Worm (Caenorhabditis elegans) whole organism, L2 larva: ENCODE measurements around the gene hpo-28.

Experiments used
- C34F6.9 ChIP-seq: fragments of 150-350 bp; optimal IDR thresholded peaks from 2 replicates; lab custom pipeline; 2014; ENCODE audit warnings: missing biosample characterization, missing genetic modification characterization
- F13H6.1 ChIP-seq: sonication (generic microtip); optimal IDR thresholded peaks from 2 replicates; lab custom pipeline; 2016; ENCODE audit warnings: missing genetic modification characterization, missing compliant biosample characterization
- Y55F3AM.14 ChIP-seq: fragments of 200-800 bp; sonication (Bioruptor generic); optimal IDR thresholded peaks from 2 replicates; lab custom pipeline; 2018; ENCODE audit warnings: mild to moderate bottlenecking, missing genetic modification characterization, missing compliant biosample characterization
- alr-1 ChIP-seq: fragments of 150-350 bp; optimal IDR thresholded peaks from 2 replicates; lab custom pipeline; 2014; ENCODE audit warnings: missing biosample characterization, missing genetic modification characterization
- ama-1 ChIP-seq: fragments of 150-350 bp; optimal IDR thresholded peaks from 2 replicates; lab custom pipeline; 2018; ENCODE audit warnings: inconsistent platforms
- ceh-82 ChIP-seq: fragments of 150-350 bp; optimal IDR thresholded peaks from 2 replicates; lab custom pipeline; 2014; ENCODE audit warnings: missing biosample characterization, missing genetic modification characterization
- crh-2 ChIP-seq: sonication (generic microtip); optimal IDR thresholded peaks from 2 replicates; lab custom pipeline; 2017; ENCODE audit warnings: missing biosample characterization, missing genetic modification characterization
- dmd-4 ChIP-seq: sonication (generic microtip); optimal IDR thresholded peaks from 2 replicates; lab custom pipeline; 2017; ENCODE audit warnings: missing biosample characterization, missing genetic modification characterization
- egl-27 ChIP-seq: sonication (generic microtip); optimal IDR thresholded peaks from 3 replicates; lab custom pipeline; 2017; ENCODE audit warnings: missing biosample characterization, missing genetic modification reagents, missing genetic modification characterization
- elt-1 ChIP-seq: fragments of 150-350 bp; optimal IDR thresholded peaks from 2 replicates; lab custom pipeline; 2014; ENCODE audit warnings: missing biosample characterization, missing genetic modification characterization
- elt-3 ChIP-seq: sonication (generic microtip); optimal IDR thresholded peaks from 2 replicates; lab custom pipeline; 2017; ENCODE audit warnings: missing biosample characterization, missing genetic modification characterization
- fos-1 ChIP-seq: fragments of 150-350 bp; optimal IDR thresholded peaks from 2 replicates; lab custom pipeline; 2014; ENCODE audit warnings: missing biosample characterization, missing genetic modification characterization
- lin-11 ChIP-seq: fragments of 150-350 bp; sonication (generic microtip); optimal IDR thresholded peaks from 2 replicates; lab custom pipeline; 2014; ENCODE audit warnings: missing biosample characterization, missing genetic modification characterization, inconsistent platforms, mixed read lengths
- lin-13 ChIP-seq: fragments of 150-350 bp; optimal IDR thresholded peaks from 2 replicates; lab custom pipeline; 2014; ENCODE audit warnings: missing biosample characterization, missing genetic modification reagents, missing genetic modification characterization
- lsy-2 ChIP-seq, 2 experiments: fragments of 150-350 bp in 1 of 2; sonication (generic microtip) in 1 of 2; optimal IDR thresholded peaks; 2 replicates each; lab custom pipeline; 2014 to 2017; ENCODE audit warnings: missing biosample characterization in 2 of 2, missing genetic modification characterization in 2 of 2
- mab-5 ChIP-seq: fragments of 150-350 bp; optimal IDR thresholded peaks from 2 replicates; lab custom pipeline; 2014; ENCODE audit warnings: missing biosample characterization, missing genetic modification characterization
- mbf-1 ChIP-seq: sonication (generic microtip); optimal IDR thresholded peaks from 2 replicates; lab custom pipeline; 2017; ENCODE audit warnings: missing biosample characterization, missing genetic modification characterization
- mdl-1 ChIP-seq, 2 experiments: fragments of 150-350 bp in 1 of 2; sonication (generic microtip) in 1 of 2; optimal IDR thresholded peaks; 2 replicates each; lab custom pipeline; 2017; ENCODE audit warnings: missing biosample characterization in 2 of 2, missing genetic modification characterization in 2 of 2
- nhr-10 ChIP-seq: sonication (generic microtip); optimal IDR thresholded peaks from 2 replicates; lab custom pipeline; 2017; ENCODE audit warnings: missing biosample characterization, missing genetic modification characterization
- nhr-11 ChIP-seq: fragments of 150-350 bp; optimal IDR thresholded peaks from 2 replicates; lab custom pipeline; 2014; ENCODE audit warnings: missing biosample characterization, missing genetic modification characterization
- nhr-129 ChIP-seq: fragments of 150-350 bp; optimal IDR thresholded peaks from 2 replicates; lab custom pipeline; 2014; ENCODE audit warnings: missing biosample characterization, missing genetic modification characterization
- nhr-21 ChIP-seq: fragments of 150-350 bp; optimal IDR thresholded peaks from 2 replicates; lab custom pipeline; 2014; ENCODE audit warnings: missing biosample characterization, missing genetic modification characterization
- nhr-237 ChIP-seq: fragments of 150-350 bp; optimal IDR thresholded peaks from 2 replicates; lab custom pipeline; 2014; ENCODE audit warnings: missing biosample characterization, missing genetic modification characterization
- nhr-25 ChIP-seq: fragments of 150-350 bp; sonication (generic microtip); optimal IDR thresholded peaks from 3 replicates; lab custom pipeline; 2014; ENCODE audit warnings: missing biosample characterization, missing genetic modification characterization
- nhr-6 ChIP-seq: fragments of 150-350 bp; optimal IDR thresholded peaks from 2 replicates; lab custom pipeline; 2014; ENCODE audit warnings: missing biosample characterization, missing genetic modification characterization
- nhr-77 ChIP-seq: fragments of 150-350 bp; optimal IDR thresholded peaks from 2 replicates; lab custom pipeline; 2014; ENCODE audit warnings: missing biosample characterization, missing genetic modification characterization
- sem-4 ChIP-seq: fragments of 150-350 bp; optimal IDR thresholded peaks from 2 replicates; lab custom pipeline; 2014; ENCODE audit warnings: missing biosample characterization, missing genetic modification reagents, missing genetic modification characterization
- skn-1 ChIP-seq: sonication (generic microtip); optimal IDR thresholded peaks from 2 replicates; lab custom pipeline; 2017; ENCODE audit warnings: missing biosample characterization, missing genetic modification characterization
- sma-3 ChIP-seq: sonication (generic microtip); optimal IDR thresholded peaks from 2 replicates; lab custom pipeline; 2016; ENCODE audit warnings: missing genetic modification reagents, missing genetic modification characterization, missing compliant biosample characterization
- sma-9 ChIP-seq, 2 experiments: fragments of 150-350 bp in 1 of 2; sonication (generic microtip) in 1 of 2; optimal IDR thresholded peaks; 2 replicates each; lab custom pipeline; 2014 to 2016; ENCODE audit warnings: missing genetic modification characterization in 2 of 2, mild to moderate bottlenecking in 1 of 2, missing biosample characterization in 1 of 2, missing compliant biosample characterization in 1 of 2, missing genetic modification reagents in 1 of 2, moderate library complexity in 1 of 2
- unc-39 ChIP-seq: fragments of 150-350 bp; optimal IDR thresholded peaks from 2 replicates; lab custom pipeline; 2014; ENCODE audit warnings: missing biosample characterization, missing genetic modification characterization
- unc-55 ChIP-seq: fragments of 150-350 bp; sonication (generic microtip); optimal IDR thresholded peaks from 3 replicates; lab custom pipeline; 2014; ENCODE audit warnings: missing biosample characterization, missing genetic modification reagents, missing genetic modification characterization
- unc-62 ChIP-seq: fragments of 150-350 bp; optimal IDR thresholded peaks from 2 replicates; lab custom pipeline; 2014; ENCODE audit warnings: missing biosample characterization, missing genetic modification reagents, missing genetic modification characterization
- zag-1 ChIP-seq: fragments of 150-350 bp; optimal IDR thresholded peaks from 2 replicates; lab custom pipeline; 2014; ENCODE audit warnings: missing biosample characterization, missing genetic modification characterization
- ztf-1 ChIP-seq: fragments of 200-800 bp; sonication (Bioruptor generic); conservative IDR thresholded peaks from 2 replicates; pipeline ENCODE4 v1.3.6; 2022; ENCODE audit warnings: missing genetic modification characterization, missing compliant biosample characterization
- ztf-11 ChIP-seq: sonication (generic microtip); optimal IDR thresholded peaks from 2 replicates; lab custom pipeline; 2017; ENCODE audit warnings: missing biosample characterization, missing genetic modification characterization
- ztf-4 ChIP-seq: fragments of 150-350 bp; optimal IDR thresholded peaks from 2 replicates; lab custom pipeline; 2014; ENCODE audit warnings: missing biosample characterization, missing genetic modification characterization

hpo-28 gene

ce11 chrIII:5709224-5709623 is at the start of gene hpo-28:
Gene hpo-28, minus strand, starts transcription at chrIII:5709324.
- no peak for TF ChIP-seq sma-3 (GFP tag; lab: Kevin White, UChicago)
- TF ChIP-seq elt-1 (tag; lab: Kevin White, UChicago): no peak
- no peak for TF ChIP-seq nhr-129 (tag; lab: Kevin White, UChicago)
- no peak for TF ChIP-seq alr-1
- no peak for TF ChIP-seq zag-1
- no peak for TF ChIP-seq unc-39 (tag; lab: Kevin White, UChicago)
- no peak for TF ChIP-seq ztf-4
- no peak for TF ChIP-seq lin-13 (GFP tag; lab: Kevin White, UChicago)
- TF ChIP-seq C34F6.9 (tag; lab: Kevin White, UChicago): no peak
- no peak for TF ChIP-seq nhr-25 (tag; lab: Kevin White, UChicago)
- TF ChIP-seq dmd-4 (tag; lab: Kevin White, UChicago): no peak
- TF ChIP-seq skn-1 (tag; lab: Kevin White, UChicago): no peak

DNA sequence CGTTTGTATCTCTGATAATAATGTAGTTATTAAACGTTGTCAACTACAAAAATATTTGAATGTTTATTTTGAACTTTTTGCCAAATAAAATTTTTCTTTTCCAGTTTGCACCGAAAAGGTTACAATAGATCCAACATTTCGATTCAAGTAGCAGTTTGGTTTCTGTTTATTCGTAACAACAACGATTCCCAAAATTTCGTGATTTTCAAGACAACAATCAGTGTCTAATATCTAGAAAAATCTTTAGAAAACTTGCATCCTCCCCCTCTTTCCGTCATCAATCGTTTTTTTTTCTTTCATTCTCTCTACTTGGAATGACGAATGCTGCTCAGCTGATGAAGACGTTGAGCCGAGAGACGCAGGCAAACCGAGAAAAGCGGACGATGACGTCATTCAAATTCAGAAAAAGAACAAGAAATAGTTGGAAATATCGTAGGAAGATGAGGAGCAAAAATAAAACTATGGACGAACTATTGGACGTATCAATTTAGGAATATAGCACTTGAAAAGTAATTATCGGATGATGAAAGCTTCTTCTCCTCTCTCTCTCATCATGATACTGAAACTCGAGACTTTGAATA is 49.5 kb upstream of the hpo-28 start:
- TF ChIP-seq nhr-6 (tag; lab: Kevin White, UChicago): peak; percentile 43
- peak; percentile 11 for TF ChIP-seq nhr-21 (tag; lab: Kevin White, UChicago)
- TF ChIP-seq mbf-1 (tag; lab: Kevin White, UChicago): no peak
- no peak for TF ChIP-seq dmd-4 (tag; lab: Kevin White, UChicago)
- TF ChIP-seq lin-11 (tag; lab: Kevin White, UChicago): peak; percentile 41
- TF ChIP-seq sma-3 (GFP tag; lab: Kevin White, UChicago): no peak
- no peak for TF ChIP-seq skn-1 (tag; lab: Kevin White, UChicago)
- no peak for TF ChIP-seq ztf-11
- TF ChIP-seq mab-5: no peak
- peak; percentile 88 for TF ChIP-seq C34F6.9 (tag; lab: Kevin White, UChicago)
- peak; percentile 75 for TF ChIP-seq zag-1
- peak in 1 of 2 experiments; percentile 81 for TF ChIP-seq lsy-2 (tag; optimal IDR thresholded peaks at IDR 0.05; lab: Kevin White, UChicago)
- TF ChIP-seq crh-2 (tag; lab: Kevin White, UChicago): peak; percentile 78
- TF ChIP-seq ama-1 (lab: Kevin White, UChicago): peak; percentile 44
- TF ChIP-seq unc-55 (GFP tag; lab: Kevin White, UChicago): peak; percentile 95
- no peak for TF ChIP-seq unc-62 (GFP tag; lab: Kevin White, UChicago)
- peak; percentile 44 for TF ChIP-seq Y55F3AM.14
- TF ChIP-seq nhr-129 (tag; lab: Kevin White, UChicago): peak; percentile 55
- peak; percentile 30 for TF ChIP-seq fos-1 (tag; lab: Kevin White, UChicago)
- TF ChIP-seq egl-27 (tag; lab: Kevin White, UChicago): peak; percentile 27
- TF ChIP-seq lin-13 (GFP tag; lab: Kevin White, UChicago): peak; percentile 62
- TF ChIP-seq ztf-4: peak; percentile 82
- TF ChIP-seq sem-4: peak; percentile 53
- no peak for TF ChIP-seq elt-3 (tag; lab: Kevin White, UChicago)
- peak in 1 of 2 experiments; percentile 40 for TF ChIP-seq mdl-1 (tag; optimal IDR thresholded peaks at IDR 0.05; lab: Kevin White, UChicago)
- peak; percentile 35 for TF ChIP-seq F13H6.1 (tag; lab: Kevin White, UChicago)
- TF ChIP-seq nhr-77 (tag; lab: Kevin White, UChicago): no peak
- TF ChIP-seq sma-9 (GFP tag; optimal IDR thresholded peaks at IDR 0.05; lab: Kevin White, UChicago): peak; percentile 81
- TF ChIP-seq sma-9 (tag; optimal IDR thresholded peaks at IDR 0.05; lab: Kevin White, UChicago): no peak
- no peak for TF ChIP-seq ceh-82 (tag; lab: Kevin White, UChicago)
- TF ChIP-seq, all 48 proteins: peak for 19

DNA sequence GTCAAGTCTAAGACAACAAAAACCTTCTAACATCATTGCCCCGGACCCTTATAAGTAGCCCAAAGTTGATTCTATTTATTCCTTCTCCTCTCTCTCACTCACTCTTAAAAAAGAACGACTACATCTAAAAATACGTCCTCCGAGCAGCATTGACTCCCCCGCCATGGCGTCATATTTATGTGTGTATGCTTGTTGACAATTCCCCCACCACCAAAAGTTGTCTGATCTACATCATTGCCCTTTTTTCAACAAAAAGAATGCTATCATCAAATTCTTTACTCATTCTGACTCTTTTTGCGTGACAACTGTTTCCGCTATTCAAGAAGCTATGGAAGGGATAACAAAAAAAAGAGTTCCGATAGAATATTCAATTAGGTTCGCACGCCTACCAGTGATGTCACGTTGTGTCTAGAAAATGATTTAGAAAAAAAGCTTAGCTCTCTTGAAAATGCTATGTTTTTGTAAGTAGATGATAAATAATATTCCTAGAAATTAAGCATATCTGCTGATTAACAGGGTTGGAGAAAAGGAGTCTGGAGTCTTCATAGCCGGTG is 48.4 kb upstream of the hpo-28 start:
- TF ChIP-seq ceh-82 (tag; lab: Kevin White, UChicago) (no peak), sma-9 (GFP tag; optimal IDR thresholded peaks at IDR 0.05; lab: Kevin White, UChicago) (peak; percentile 43), sma-9 (tag; optimal IDR thresholded peaks at IDR 0.05; lab: Kevin White, UChicago) (no peak), mdl-1 (tag; optimal IDR thresholded peaks at IDR 0.05; lab: Kevin White, UChicago) (peak in 1 of 2 experiments; percentile 30), unc-55 (GFP tag; lab: Kevin White, UChicago) (peak; percentile 29), mbf-1 (tag; lab: Kevin White, UChicago) (no peak), nhr-237 (tag; lab: Kevin White, UChicago) (no peak), alr-1 (no peak), zag-1 (peak; percentile 5), lsy-2 (tag; optimal IDR thresholded peaks at IDR 0.05; lab: Kevin White, UChicago) (peak in 1 of 2 experiments; percentile 33), nhr-11 (tag; lab: Kevin White, UChicago) (no peak), C34F6.9 (tag; lab: Kevin White, UChicago) (peak; percentile 19), skn-1 (tag; lab: Kevin White, UChicago) (no peak), nhr-10 (no peak), ztf-1 (GFP tag; lab: Robert Waterston, UW) (no peak)
